Worm (Caenorhabditis elegans): ENCODE results near the gene gst-30.
"Not testable (repeated sequence)": the region's sequence is repeated elsewhere in the genome, so short reads cannot be mapped to it uniquely, and the experiment has no call there.

gst-30 gene

ce11 chrII:4914214-4914613 is 20.6 kb downstream of the gst-30 start, which contains the start of gene R05F9.11:
TSS of gene R05F9.11 (minus strand) at chrII:4914218.
- TF ChIP-seq unc-62 (GFP tag; optimal IDR thresholded peaks at IDR 0.05): no peak

DNA sequence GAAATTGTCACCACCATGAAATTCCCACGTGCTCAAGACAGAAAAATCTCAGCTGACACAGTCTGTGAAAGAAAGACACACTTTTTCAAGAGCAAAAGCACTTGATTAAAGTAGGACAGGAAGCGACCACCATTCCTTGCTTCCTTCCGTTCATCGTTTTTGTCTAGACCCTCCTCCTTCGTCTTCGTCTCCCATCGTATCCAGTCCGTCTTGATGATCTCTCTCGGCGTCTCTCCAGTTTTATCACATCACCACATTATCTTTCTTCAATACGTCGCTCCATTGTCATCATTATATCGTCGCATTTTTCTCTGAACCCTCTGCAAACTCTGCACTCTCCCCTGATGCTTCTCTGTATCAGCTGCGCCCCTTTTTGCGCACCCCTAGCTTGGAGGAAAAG is 26.7 kb downstream of the gst-30 start:
- no peak for TF ChIP-seq unc-62 (GFP tag; optimal IDR thresholded peaks at IDR 0.05)

- no peak for TF ChIP-seq unc-62 (GFP tag; optimal IDR thresholded peaks at IDR 0.05)
These were observed 29.0 kb downstream of the gst-30 start for ce11 chrII:4905883-4906282.

- no peak for TF ChIP-seq unc-62 (GFP tag; optimal IDR thresholded peaks at IDR 0.05)
These were observed 29.5 kb downstream of the gst-30 start for ce11 chrII:4905331-4905730.

- no peak for TF ChIP-seq unc-62 (GFP tag; optimal IDR thresholded peaks at IDR 0.05)
These were observed 30.1 kb downstream of the gst-30 start, which contains the start of gene btbd-10 for ce11 chrII:4904778-4905177. TSS of gene btbd-10 (plus strand) at chrII:4905008.

DNA sequence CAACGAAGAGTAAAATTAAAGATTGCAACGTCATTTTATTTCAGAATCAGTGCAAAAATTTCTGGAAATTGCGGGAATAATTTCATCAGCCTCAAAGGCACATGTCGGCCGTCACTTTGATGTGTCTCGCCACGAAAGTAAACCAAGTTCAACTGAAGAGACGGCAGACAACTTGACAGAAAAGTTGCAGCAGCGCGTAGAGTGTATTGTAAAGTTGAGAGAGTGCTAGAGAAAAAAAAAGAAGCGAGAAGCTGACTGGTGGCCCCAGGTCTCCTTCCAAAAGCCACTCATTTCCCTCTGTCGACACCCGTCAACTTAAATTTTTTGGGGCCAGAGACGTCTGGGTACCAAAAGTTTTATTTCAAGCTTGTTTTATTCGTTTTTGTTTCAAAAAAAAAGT is 30.6 kb downstream of the gst-30 start:
- no peak for TF ChIP-seq unc-62 (GFP tag; optimal IDR thresholded peaks at IDR 0.05)

DNA sequence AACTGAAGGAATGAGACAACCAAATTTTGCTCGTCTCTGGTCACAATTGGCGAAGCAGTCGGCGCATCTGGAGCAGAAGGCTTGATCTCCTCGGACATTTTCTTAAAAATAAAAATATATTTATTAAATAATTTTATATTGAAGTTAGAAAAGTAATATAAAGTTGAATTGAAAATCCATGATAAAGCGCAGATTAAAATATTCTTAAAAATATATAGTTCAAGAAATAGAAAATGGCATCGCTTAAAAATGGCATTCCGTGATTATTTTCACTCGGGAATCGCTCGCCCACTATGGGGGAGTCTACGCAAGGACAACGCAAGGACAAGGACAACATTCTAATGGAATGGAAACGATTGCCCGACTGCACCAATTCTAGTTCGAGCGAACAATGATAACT is 31.2 kb downstream of the gst-30 start, which contains the start of gene sgt-1:
Gene sgt-1, minus strand, starts transcription at position 101 of the 400 bp plus-strand sequence.
- not testable (repeated sequence) for TF ChIP-seq unc-62 (GFP tag; optimal IDR thresholded peaks at IDR 0.05)

DNA sequence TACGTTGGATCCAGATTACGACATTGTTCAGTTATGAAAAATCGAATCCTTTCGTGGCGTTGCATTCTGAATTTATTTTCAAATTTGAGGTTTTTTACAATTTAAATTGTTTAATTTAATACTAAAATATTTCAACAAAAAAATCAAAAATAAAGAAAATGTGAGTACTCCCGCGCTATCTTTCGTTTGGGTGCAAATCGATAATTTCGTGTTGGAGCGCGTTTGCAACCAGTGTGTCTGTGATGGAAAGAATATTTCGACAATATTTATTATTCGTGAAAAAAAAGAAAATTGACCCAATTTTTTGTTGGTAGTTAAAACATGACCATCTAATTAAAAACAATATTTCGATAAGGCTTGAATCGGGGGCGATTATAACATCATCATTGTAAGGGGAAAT is 32.8 kb downstream of the gst-30 start, which contains the start of gene R05F9.9:
Gene R05F9.9, minus strand, starts transcription at position 66 of the 400 bp plus-strand sequence.
- TF ChIP-seq unc-62 (GFP tag; optimal IDR thresholded peaks at IDR 0.05): no peak

- TF ChIP-seq unc-62 (GFP tag; optimal IDR thresholded peaks at IDR 0.05): not testable (repeated sequence)
These were observed 36.3 kb downstream of the gst-30 start, which contains the start of gene msp-32 for ce11 chrII:4898529-4898928. TSS of gene msp-32 (plus strand) at chrII:4898829.

DNA sequence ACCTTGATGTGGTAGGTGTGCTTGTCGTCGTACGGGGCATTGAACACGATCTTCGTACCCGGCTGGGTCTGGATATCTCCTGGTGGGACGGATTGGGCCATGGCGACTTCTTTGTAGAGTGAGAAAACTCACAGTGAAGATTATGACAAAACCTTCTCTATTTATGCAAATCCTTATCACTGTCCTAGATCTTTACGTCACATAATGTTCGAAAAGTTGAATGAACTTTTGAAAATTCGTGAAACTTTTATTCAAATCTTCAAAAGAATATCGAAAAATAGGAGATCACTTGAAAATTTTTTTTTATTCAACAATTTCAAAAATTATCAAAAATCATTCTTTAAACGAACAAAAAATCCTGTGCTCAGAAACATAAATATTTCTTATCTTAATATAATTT is 42.3 kb downstream of the gst-30 start, which contains the start of gene msp-33:
Gene msp-33, minus strand, starts transcription at position 101 of the 400 bp plus-strand sequence.
- TF ChIP-seq unc-62 (GFP tag; optimal IDR thresholded peaks at IDR 0.05): no peak

DNA sequence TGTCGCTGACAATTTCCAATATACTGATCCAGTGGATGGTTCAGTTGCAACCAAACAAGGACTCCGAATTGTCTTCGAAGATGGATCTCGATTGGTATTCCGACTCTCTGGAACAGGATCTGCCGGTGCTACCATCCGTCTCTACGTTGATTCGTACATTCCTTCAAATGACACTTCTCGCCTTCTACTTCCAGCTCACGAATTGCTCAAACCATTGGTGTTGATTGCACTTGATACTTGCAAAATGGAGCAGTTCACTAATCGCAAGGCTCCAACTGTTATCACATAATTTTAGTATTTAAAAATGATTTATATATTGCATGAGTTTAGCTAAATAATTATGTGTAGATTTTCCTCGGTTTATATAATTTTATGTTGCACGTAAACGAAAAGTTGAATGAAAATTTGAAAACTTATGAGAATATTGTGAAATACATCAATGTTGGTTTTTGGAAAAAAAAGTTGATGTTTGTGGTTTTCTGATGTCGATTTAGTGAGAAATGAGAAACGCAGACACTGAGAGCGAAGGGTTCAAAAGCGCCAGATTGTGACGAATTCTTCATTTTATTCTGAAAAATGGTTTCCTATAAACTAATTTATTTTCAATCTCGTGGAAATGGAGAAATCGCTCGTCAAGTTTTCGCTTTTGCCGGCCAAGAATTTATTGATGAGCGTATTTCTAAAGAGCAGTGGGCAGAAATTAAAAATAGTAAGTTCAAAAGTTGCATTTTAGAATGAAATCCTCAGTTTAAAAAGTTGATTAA is 43.7 kb downstream of the gst-30 start, which contains the start of gene gst-9:
Gene gst-9, plus strand, starts transcription at position 574 of the 764 bp plus-strand sequence.
- TF ChIP-seq unc-62 (GFP tag; optimal IDR thresholded peaks at IDR 0.05): no peak

- TF ChIP-seq unc-62 (GFP tag; optimal IDR thresholded peaks at IDR 0.05): no peak
These were observed 46.0 kb downstream of the gst-30 start, which contains the start of gene pgm-1 for ce11 chrII:4888527-4889487. TSS of gene pgm-1 (plus strand) at chrII:4889437.

ce11 chrII:4885976-4886375 is 48.9 kb downstream of the gst-30 start, which contains the start of gene R05F9.7:
TSS of gene R05F9.7 (plus strand) at chrII:4886276.
- no peak for TF ChIP-seq unc-62 (GFP tag; optimal IDR thresholded peaks at IDR 0.05)

DNA sequence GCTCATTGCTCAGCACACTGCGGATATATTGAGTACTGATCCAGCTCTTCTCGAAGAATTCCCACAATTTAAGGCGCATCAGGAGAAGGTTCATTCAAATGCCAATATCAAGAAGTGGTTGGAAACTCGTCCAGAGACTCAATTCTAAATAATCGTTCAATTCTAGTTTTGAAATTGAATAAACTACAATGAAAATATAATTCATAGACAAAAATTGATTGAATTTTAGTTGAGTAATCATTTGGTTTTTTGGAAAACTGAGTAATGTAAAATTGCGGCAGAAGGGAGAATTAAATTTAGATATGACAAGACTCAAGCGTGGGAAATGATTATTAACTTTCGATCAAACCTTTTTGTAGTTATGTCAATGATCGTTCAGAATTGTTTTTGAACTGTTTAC is 50.5 kb downstream of the gst-30 start:
- TF ChIP-seq unc-62 (GFP tag; optimal IDR thresholded peaks at IDR 0.05): no peak
